Worm (Caenorhabditis elegans) whole organism, L1 larva: ENCODE measurements around the gene F58F9.6.

Experiments used
- C16A3.4 ChIP-seq: fragments of 150-350 bp; optimal IDR thresholded peaks from 2 replicates; lab custom pipeline; 2014; ENCODE audit warnings: missing biosample characterization, missing genetic modification characterization
- C34B4.2 ChIP-seq: sonication (generic microtip); optimal IDR thresholded peaks from 2 replicates; lab custom pipeline; 2017; ENCODE audit warnings: mild to moderate bottlenecking, missing genetic modification characterization, missing compliant biosample characterization
- F16B12.6 ChIP-seq: fragments of 150-350 bp; optimal IDR thresholded peaks from 2 replicates; lab custom pipeline; 2014; ENCODE audit warnings: missing biosample characterization, missing genetic modification characterization
- aha-1 ChIP-seq: fragments of 150-350 bp; optimal IDR thresholded peaks from 2 replicates; lab custom pipeline; 2014; ENCODE audit warnings: missing biosample characterization, missing genetic modification characterization
- alr-1 ChIP-seq: fragments of 200-800 bp; sonication (Bioruptor generic); optimal IDR thresholded peaks from 2 replicates; lab custom pipeline; 2018; ENCODE audit warnings: borderline replicate concordance, mild to moderate bottlenecking, missing genetic modification characterization, missing compliant biosample characterization
- aly-2 ChIP-seq: fragments of 150-350 bp; optimal IDR thresholded peaks from 2 replicates; lab custom pipeline; 2014; ENCODE audit warnings: missing biosample characterization, missing genetic modification characterization
- ama-1 ChIP-seq: fragments of 150-350 bp; optimal IDR thresholded peaks from 2 replicates; lab custom pipeline; 2014
- ceh-82 ChIP-seq, 3 experiments: fragments of 150-350 bp in 1 of 3; sonication (generic microtip) in 2 of 3; optimal IDR thresholded peaks; 2 replicates each; lab custom pipeline; 2014 to 2017; ENCODE audit warnings: missing biosample characterization in 3 of 3, missing genetic modification characterization in 3 of 3
- ceh-88 ChIP-seq: fragments of 200-800 bp; sonication (Bioruptor generic); IDR thresholded peaks from 2 replicates; pipeline ENCODE4 v1.3.6; 2022; ENCODE audit warnings: missing genetic modification characterization, missing compliant biosample characterization
- efl-1 ChIP-seq, 4 experiments: fragments of 150-350 bp; optimal IDR thresholded peaks in 3 of 4; peaks in 1 of 4; 1 replicate in 1 of 4; 2 replicates in 3 of 4; lab custom pipeline; 2014; ENCODE audit warnings: missing biosample characterization in 2 of 4, missing genetic modification characterization in 2 of 4, missing genetic modification reagents in 2 of 4
- efl-3 ChIP-seq: fragments of 200-800 bp; sonication (Bioruptor generic); optimal IDR thresholded peaks from 2 replicates; lab custom pipeline; 2018; ENCODE audit warnings: mild to moderate bottlenecking, missing genetic modification characterization, missing compliant biosample characterization
- egl-27 ChIP-seq, 2 experiments: fragments of 150-350 bp in 1 of 2; sonication (generic microtip); optimal IDR thresholded peaks; 3 replicates each; lab custom pipeline; 2017 to 2018; ENCODE audit warnings: missing biosample characterization in 2 of 2, missing genetic modification characterization in 2 of 2, missing genetic modification reagents in 2 of 2
- elt-2 ChIP-seq: sonication (generic microtip); optimal IDR thresholded peaks from 2 replicates; lab custom pipeline; 2016; ENCODE audit warnings: missing genetic modification characterization, mild to moderate bottlenecking, inconsistent platforms, missing compliant biosample characterization, missing genetic modification reagents
- fkh-10 ChIP-seq: sonication (generic microtip); optimal IDR thresholded peaks from 2 replicates; lab custom pipeline; 2017; ENCODE audit warnings: missing biosample characterization, missing genetic modification reagents, missing genetic modification characterization
- fkh-4 ChIP-seq: sonication (generic microtip); optimal IDR thresholded peaks from 2 replicates; lab custom pipeline; 2016; ENCODE audit warnings: missing compliant biosample characterization, missing genetic modification characterization, borderline replicate concordance
- fos-1 ChIP-seq: fragments of 150-350 bp; optimal IDR thresholded peaks from 2 replicates; lab custom pipeline; 2014; ENCODE audit warnings: missing biosample characterization, missing genetic modification characterization
- grh-1 ChIP-seq: fragments of 200-800 bp; sonication (Bioruptor generic); IDR thresholded peaks from 2 replicates; pipeline ENCODE4 v1.3.6; 2022; ENCODE audit warnings: missing genetic modification reagents, missing genetic modification characterization, missing compliant biosample characterization
- hlh-17 ChIP-seq: fragments of 200-800 bp; sonication (Bioruptor generic); optimal IDR thresholded peaks from 2 replicates; lab custom pipeline; 2018; ENCODE audit warnings: missing genetic modification characterization, mild to moderate bottlenecking, missing compliant biosample characterization, moderate library complexity, borderline replicate concordance
- hlh-4 ChIP-seq: sonication (generic microtip); optimal IDR thresholded peaks from 2 replicates; lab custom pipeline; 2016; ENCODE audit warnings: mild to moderate bottlenecking, missing genetic modification characterization, missing compliant biosample characterization
- lin-35 ChIP-seq, 2 experiments: fragments of 150-350 bp; optimal IDR thresholded peaks; 2 replicates each; lab custom pipeline; 2014; ENCODE audit warnings: missing biosample characterization in 2 of 2, missing genetic modification characterization in 2 of 2, missing genetic modification reagents in 2 of 2
- lin-39 ChIP-seq: fragments of 150-350 bp; optimal IDR thresholded peaks from 2 replicates; lab custom pipeline; 2014; ENCODE audit warnings: missing biosample characterization, missing genetic modification reagents, missing genetic modification characterization
- lir-3 ChIP-seq: sonication (generic microtip); optimal IDR thresholded peaks from 2 replicates; lab custom pipeline; 2016; ENCODE audit warnings: mild to moderate bottlenecking, missing genetic modification characterization, moderate library complexity, missing compliant biosample characterization; ENCODE audit not compliant: poor library complexity
- mep-1 ChIP-seq: fragments of 150-350 bp; optimal IDR thresholded peaks from 2 replicates; lab custom pipeline; 2014; ENCODE audit warnings: missing biosample characterization, missing genetic modification characterization
- nhr-20 ChIP-seq: sonication (generic microtip); optimal IDR thresholded peaks from 2 replicates; lab custom pipeline; 2016; ENCODE audit warnings: mild to moderate bottlenecking, missing genetic modification characterization, missing compliant biosample characterization
- nhr-28 ChIP-seq: fragments of 150-350 bp; optimal IDR thresholded peaks from 2 replicates; lab custom pipeline; 2014; ENCODE audit warnings: missing biosample characterization, missing genetic modification characterization
- nhr-76 ChIP-seq: sonication (generic microtip); optimal IDR thresholded peaks from 2 replicates; lab custom pipeline; 2017; ENCODE audit warnings: missing biosample characterization, missing genetic modification characterization
- nhr-85 ChIP-seq: sonication (generic microtip); peaks from one replicate; lab custom pipeline; 2016; ENCODE audit warnings: missing genetic modification characterization, inconsistent platforms, missing compliant biosample characterization
- pax-3 ChIP-seq: fragments of 200-800 bp; sonication (Bioruptor generic); optimal IDR thresholded peaks from 2 replicates; lab custom pipeline; 2018; ENCODE audit warnings: mild to moderate bottlenecking, missing genetic modification characterization, moderate library complexity, missing compliant biosample characterization
- rnt-1 ChIP-seq: sonication (generic microtip); optimal IDR thresholded peaks from 2 replicates; lab custom pipeline; 2016; ENCODE audit warnings: mild to moderate bottlenecking, missing genetic modification characterization, moderate library complexity, missing compliant biosample characterization
- snpc-4 ChIP-seq: fragments of 150-350 bp; optimal IDR thresholded peaks from 2 replicates; lab custom pipeline; 2014; ENCODE audit warnings: missing biosample characterization, missing genetic modification characterization
- sox-4 ChIP-seq: sonication (generic microtip); optimal IDR thresholded peaks from 2 replicates; lab custom pipeline; 2016; ENCODE audit warnings: missing genetic modification characterization, missing compliant biosample characterization
- sptf-1 ChIP-seq: fragments of 150-350 bp; optimal IDR thresholded peaks from 2 replicates; lab custom pipeline; 2014; ENCODE audit warnings: missing biosample characterization, missing genetic modification characterization
- sup-37 ChIP-seq: fragments of 200-800 bp; sonication (Bioruptor generic); optimal IDR thresholded peaks from 2 replicates; lab custom pipeline; 2018; ENCODE audit warnings: mild to moderate bottlenecking, missing genetic modification characterization, missing compliant biosample characterization
- swsn-7 ChIP-seq: sonication (generic microtip); optimal IDR thresholded peaks from 2 replicates; lab custom pipeline; 2016; ENCODE audit warnings: missing genetic modification characterization, missing compliant biosample characterization
- tbx-2 ChIP-seq: sonication (generic microtip); optimal IDR thresholded peaks from 2 replicates; lab custom pipeline; 2016; ENCODE audit warnings: missing genetic modification characterization, missing compliant biosample characterization
- tlp-1 ChIP-seq: fragments of 150-350 bp; optimal IDR thresholded peaks from 2 replicates; lab custom pipeline; 2014; ENCODE audit warnings: missing biosample characterization, missing genetic modification characterization
- unc-86 ChIP-seq: sonication (generic microtip); optimal IDR thresholded peaks from 2 replicates; lab custom pipeline; 2016; ENCODE audit warnings: missing genetic modification characterization, missing compliant biosample characterization
- zip-4 ChIP-seq: fragments of 200-800 bp; sonication (Bioruptor generic); optimal IDR thresholded peaks from 2 replicates; lab custom pipeline; 2018; ENCODE audit warnings: mild to moderate bottlenecking, missing genetic modification characterization, moderate library complexity, missing compliant biosample characterization

Gene F58F9.6

DNA sequence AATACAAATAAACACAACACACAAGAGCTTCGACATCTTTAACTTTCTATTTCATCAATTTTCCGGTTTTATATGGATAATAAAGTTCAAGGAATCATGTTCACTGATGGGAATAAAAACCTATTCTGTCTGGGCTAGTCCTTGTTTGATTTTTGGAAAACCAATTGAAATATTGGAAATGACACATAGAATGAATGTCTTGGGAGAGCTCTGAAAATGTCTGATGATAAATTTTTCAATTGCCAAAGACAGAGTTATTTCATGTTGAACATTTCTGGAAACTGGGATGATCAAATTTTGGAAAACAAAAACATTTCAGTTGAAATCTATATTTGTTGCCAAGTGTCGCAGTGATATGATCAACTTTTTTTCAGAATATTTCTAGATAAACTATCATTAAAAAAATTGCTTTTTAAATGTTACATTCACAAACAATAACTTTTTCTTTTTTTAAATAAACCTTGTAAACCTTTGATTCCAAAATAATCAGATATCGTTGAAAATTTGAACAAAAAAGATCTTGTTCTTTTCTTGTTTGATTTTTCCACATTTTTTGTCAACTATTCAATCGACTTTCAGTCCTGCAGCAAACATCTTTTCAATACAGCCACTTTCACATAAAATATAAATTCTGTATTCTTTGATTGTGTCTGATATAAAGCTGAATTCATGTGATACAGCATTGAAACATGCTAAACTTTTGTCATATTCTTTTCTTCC, at the start of gene F58F9.6, which contains the start of gene F58F9.8:
Gene F58F9.6, minus strand, starts transcription at position 101 of the 720 bp plus-strand sequence.
Gene F58F9.8, plus strand, starts transcription at position 670 of the 720 bp plus-strand sequence.
- TF ChIP-seq sup-37 (GFP tag; lab: Kevin White, UChicago), result no peak
- TF ChIP-seq sox-4 (tag; lab: Kevin White, UChicago), result no peak
- TF ChIP-seq tbx-2 (tag; lab: Kevin White, UChicago), result no peak
- TF ChIP-seq hlh-4, result no peak
- no peak for TF ChIP-seq ceh-82 (tag; optimal IDR thresholded peaks at IDR 0.05; lab: Kevin White, UChicago)
- TF ChIP-seq rnt-1 (tag; lab: Kevin White, UChicago), result no peak
- TF ChIP-seq efl-3, result no peak
- no peak for TF ChIP-seq nhr-28
- TF ChIP-seq elt-2, result no peak
- TF ChIP-seq nhr-85, result peak; percentile 22
- TF ChIP-seq efl-1 (optimal IDR thresholded peaks at IDR 0.05; lab: Kevin White, UChicago), result no peak
- TF ChIP-seq efl-1 (GFP tag; optimal IDR thresholded peaks at IDR 0.05 in 1 of 2; lab: Kevin White, UChicago), result peak in 1 of 2 experiments; percentile 83
- no peak for TF ChIP-seq aha-1
- no peak for TF ChIP-seq hlh-17 (GFP tag; lab: Kevin White, UChicago)
- TF ChIP-seq C16A3.4 (tag; lab: Kevin White, UChicago), result no peak
- no peak for TF ChIP-seq unc-86 (tag; lab: Kevin White, UChicago)
- TF ChIP-seq pax-3 (tag; lab: Kevin White, UChicago), result no peak

DNA sequence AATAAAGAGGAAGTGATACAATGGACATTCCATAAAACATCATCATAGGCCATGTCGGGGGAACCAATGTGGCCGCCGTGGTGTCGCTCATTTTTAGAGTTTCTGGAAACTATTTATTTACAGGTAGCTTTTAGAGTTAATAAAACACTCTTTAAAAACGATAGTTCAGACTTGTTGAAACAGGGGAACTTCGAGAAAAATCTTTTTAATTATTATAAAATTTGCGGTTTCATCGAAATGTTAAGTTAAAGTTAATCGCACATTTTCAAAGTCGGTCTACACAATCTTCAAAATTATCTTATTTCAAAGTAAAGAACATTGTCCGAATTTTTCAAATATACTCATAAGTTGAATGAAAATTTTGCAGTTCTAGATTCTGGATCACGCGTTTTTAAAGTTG, 46.9 kb upstream of the F58F9.6 start, which contains the start of gene ops-1:
Gene ops-1, minus strand, starts transcription at position 101 of the 400 bp plus-strand sequence.
- TF ChIP-seq elt-2 (no peak), rnt-1 (tag; lab: Kevin White, UChicago) (no peak), efl-3 (no peak), egl-27 (tag; optimal IDR thresholded peaks at IDR 0.05; lab: Kevin White, UChicago) (no peak), fkh-4 (tag; lab: Kevin White, UChicago) (no peak), nhr-20 (tag; lab: Kevin White, UChicago) (no peak), ama-1 (lab: Kevin White, UChicago) (no peak), lin-39 (tag; lab: Kevin White, UChicago) (no peak), snpc-4 (tag; lab: Kevin White, UChicago) (no peak), fkh-10 (no peak), lin-35 (GFP tag; optimal IDR thresholded peaks at IDR 0.05; lab: Kevin White, UChicago) (no peak), ceh-88 (no peak), mep-1 (tag; lab: Kevin White, UChicago) (no peak), lir-3 (tag; lab: Kevin White, UChicago) (no peak)
- TF ChIP-seq, all 84 proteins: peak for 0

DNA sequence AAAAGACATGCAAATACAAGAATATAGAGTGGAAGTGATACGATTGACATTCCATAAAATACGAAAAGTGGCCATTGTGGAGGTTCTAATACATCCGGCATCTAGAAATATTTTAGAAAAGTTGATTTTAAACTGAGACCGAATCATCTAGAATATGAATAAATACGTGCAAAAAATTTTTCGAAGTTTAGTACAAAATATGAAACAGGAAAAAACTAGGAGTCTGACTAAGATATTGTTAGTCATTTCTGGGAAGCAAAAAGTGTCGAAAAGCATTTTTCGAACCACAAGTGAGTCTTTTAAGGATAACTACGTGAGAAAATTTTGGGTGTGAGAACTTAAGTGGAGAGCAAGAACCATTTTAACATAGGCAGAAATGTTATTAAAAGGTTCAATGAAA, 44.7 kb upstream of the F58F9.6 start, which contains the start of gene srv-32:
Gene srv-32, minus strand, starts transcription at position 101 of the 400 bp plus-strand sequence.
- no peak for TF ChIP-seq grh-1 (GFP tag; lab: Robert Waterston, UW)
- no peak for TF ChIP-seq zip-4 (GFP tag; lab: Kevin White, UChicago)
- no peak for TF ChIP-seq F16B12.6 (tag; lab: Kevin White, UChicago)
- no peak for TF ChIP-seq swsn-7 (tag; lab: Kevin White, UChicago)
- no peak for TF ChIP-seq fos-1 (tag; lab: Kevin White, UChicago)
- TF ChIP-seq sup-37 (GFP tag; lab: Kevin White, UChicago), result no peak
- no peak for TF ChIP-seq sptf-1 (tag; lab: Kevin White, UChicago)
- no peak for TF ChIP-seq nhr-76 (tag; lab: Kevin White, UChicago)
- no peak for TF ChIP-seq C34B4.2 (tag; lab: Kevin White, UChicago)
- TF ChIP-seq hlh-4, result no peak
- TF ChIP-seq alr-1, result no peak
- TF ChIP-seq efl-3, result no peak
- TF ChIP-seq C16A3.4 (tag; lab: Kevin White, UChicago), result no peak
- no peak for TF ChIP-seq tlp-1 (tag; lab: Kevin White, UChicago)
- TF ChIP-seq lir-3 (tag; lab: Kevin White, UChicago), result no peak
- no peak for TF ChIP-seq aly-2 (tag; lab: Kevin White, UChicago)
